Worm (Caenorhabditis elegans) whole organism, L4 larva: ENCODE measurements around the gene srh-16.

ENCODE experiments used
- D1046.2 ChIP-seq: fragments of 200-800 bp; sonication (Bioruptor generic); IDR thresholded peaks from 2 replicates; pipeline ENCODE4 v1.3.6; 2022; ENCODE audit warnings: missing genetic modification characterization, missing compliant biosample characterization
- R02D3.7 ChIP-seq: fragments of 150-350 bp; sonication (generic microtip); optimal IDR thresholded peaks from 3 replicates; lab custom pipeline; 2014; ENCODE audit warnings: missing biosample characterization, missing genetic modification characterization
- T20F7.1 ChIP-seq: fragments of 200-800 bp; sonication (Bioruptor generic); optimal IDR thresholded peaks from 2 replicates; lab custom pipeline; 2018; ENCODE audit warnings: mild to moderate bottlenecking, missing genetic modification characterization, missing compliant biosample characterization
- Y48G9A.11 ChIP-seq: fragments of 200-800 bp; sonication (Bioruptor generic); IDR thresholded peaks from 2 replicates; pipeline ENCODE4 v1.3.6; 2022; ENCODE audit warnings: missing genetic modification reagents, missing genetic modification characterization, missing compliant biosample characterization
- Y5F2A.4 ChIP-seq: fragments of 200-800 bp; sonication (Bioruptor generic); optimal IDR thresholded peaks from 2 replicates; lab custom pipeline; 2018; ENCODE audit warnings: mild to moderate bottlenecking, missing genetic modification characterization, missing compliant biosample characterization
- aly-2 ChIP-seq: sonication (generic microtip); optimal IDR thresholded peaks from 2 replicates; lab custom pipeline; 2018; ENCODE audit warnings: missing biosample characterization, missing genetic modification characterization
- ama-1 ChIP-seq: fragments of 150-350 bp; optimal IDR thresholded peaks from 2 replicates; lab custom pipeline; 2014; ENCODE audit warnings: inconsistent platforms, mixed read lengths
- arid-1 ChIP-seq: fragments of 200-800 bp; sonication (Bioruptor generic); conservative IDR thresholded peaks from 2 replicates; pipeline ENCODE4 v1.3.6; 2022; ENCODE audit warnings: missing genetic modification reagents, missing genetic modification characterization, missing compliant biosample characterization
- ceh-82 ChIP-seq: sonication (generic microtip); optimal IDR thresholded peaks from 2 replicates; lab custom pipeline; 2017; ENCODE audit warnings: missing biosample characterization, missing genetic modification characterization
- dpl-1 ChIP-seq: fragments of 150-350 bp; optimal IDR thresholded peaks from 2 replicates; lab custom pipeline; 2014; ENCODE audit warnings: missing biosample characterization, missing genetic modification reagents, missing genetic modification characterization
- duxl-1 ChIP-seq: sonication (generic microtip); optimal IDR thresholded peaks from 2 replicates; lab custom pipeline; 2016; ENCODE audit warnings: mild to moderate bottlenecking, missing genetic modification characterization, moderate library complexity, missing compliant biosample characterization; ENCODE audit not compliant: poor library complexity
- dve-1 ChIP-seq: sonication (generic microtip); optimal IDR thresholded peaks from 2 replicates; lab custom pipeline; 2017; ENCODE audit warnings: antibody characterized with exemption, mild to moderate bottlenecking, missing genetic modification characterization, missing compliant biosample characterization; ENCODE audit not compliant: insufficient read depth
- egl-43 ChIP-seq: fragments of 200-800 bp; sonication (Bioruptor generic); IDR thresholded peaks from 2 replicates; pipeline ENCODE4 v1.3.6; 2022; ENCODE audit warnings: missing genetic modification reagents, missing genetic modification characterization, missing compliant biosample characterization
- fkh-10 ChIP-seq: fragments of 150-350 bp; optimal IDR thresholded peaks from 2 replicates; lab custom pipeline; 2014; ENCODE audit warnings: missing biosample characterization, missing genetic modification reagents, missing genetic modification characterization
- gei-8 ChIP-seq: fragments of 200-800 bp; sonication (Bioruptor generic); optimal IDR thresholded peaks from 2 replicates; lab custom pipeline; 2018; ENCODE audit warnings: mild to moderate bottlenecking, missing genetic modification characterization, missing compliant biosample characterization
- hif-1 ChIP-seq, 2 experiments: sonication (generic microtip); optimal IDR thresholded peaks; 2 replicates each; lab custom pipeline; 2016 to 2017; ENCODE audit warnings: missing compliant biosample characterization in 2 of 2, missing genetic modification characterization in 2 of 2, missing genetic modification reagents in 2 of 2, missing genotype in 2 of 2, mild to moderate bottlenecking in 1 of 2
- hlh-11 ChIP-seq: fragments of 200-800 bp; sonication (Bioruptor generic); optimal IDR thresholded peaks from 2 replicates; lab custom pipeline; 2018; ENCODE audit warnings: mild to moderate bottlenecking, missing genetic modification characterization, missing compliant biosample characterization
- hlh-30 ChIP-seq: sonication (generic microtip); optimal IDR thresholded peaks from 2 replicates; lab custom pipeline; 2017; ENCODE audit warnings: antibody characterized with exemption, mild to moderate bottlenecking, missing genetic modification characterization, missing compliant biosample characterization; ENCODE audit not compliant: insufficient read depth
- hmg-1.1 ChIP-seq: fragments of 200-800 bp; sonication (Bioruptor generic); IDR thresholded peaks from 2 replicates; pipeline ENCODE4 v1.3.6; 2022; ENCODE audit warnings: missing genetic modification reagents, missing genetic modification characterization, missing compliant biosample characterization
- lim-7 ChIP-seq: fragments of 200-800 bp; sonication (Bioruptor generic); IDR thresholded peaks from 2 replicates; pipeline ENCODE4 v1.3.6; 2022; ENCODE audit warnings: missing genetic modification characterization, missing compliant biosample characterization
- lin-1 ChIP-seq: fragments of 200-800 bp; sonication (Bioruptor generic); IDR thresholded peaks from 2 replicates; pipeline ENCODE4 v1.3.6; 2022; ENCODE audit warnings: missing genetic modification reagents, missing genetic modification characterization, missing compliant biosample characterization
- lin-38 ChIP-seq: fragments of 200-800 bp; sonication (Bioruptor generic); IDR thresholded peaks from 2 replicates; pipeline ENCODE4 v1.3.6; 2022; ENCODE audit warnings: missing genetic modification reagents, missing genetic modification characterization, missing compliant biosample characterization
- lin-39 ChIP-seq: fragments of 150-350 bp; optimal IDR thresholded peaks from 2 replicates; lab custom pipeline; 2014; ENCODE audit warnings: missing biosample characterization, missing genetic modification reagents, missing genetic modification characterization
- lsy-2 ChIP-seq, 2 experiments: fragments of 150-350 bp in 1 of 2; sonication (generic microtip) in 1 of 2; optimal IDR thresholded peaks; 2 replicates each; lab custom pipeline; 2014 to 2017; ENCODE audit warnings: missing biosample characterization in 2 of 2, missing genetic modification characterization in 2 of 2
- madf-9 ChIP-seq: fragments of 200-800 bp; sonication (Bioruptor generic); conservative IDR thresholded peaks from 2 replicates; pipeline ENCODE4 v1.3.6; 2022; ENCODE audit warnings: missing genetic modification reagents, missing genetic modification characterization, missing compliant biosample characterization
- mdt-29 ChIP-seq: fragments of 200-800 bp; sonication (Bioruptor generic); IDR thresholded peaks from 2 replicates; pipeline ENCODE4 v1.3.6; 2022; ENCODE audit warnings: missing genetic modification reagents, missing genetic modification characterization, missing compliant biosample characterization
- mep-1 ChIP-seq: fragments of 150-350 bp; sonication (generic microtip); optimal IDR thresholded peaks from 3 replicates; lab custom pipeline; 2014; ENCODE audit warnings: missing biosample characterization, missing genetic modification characterization
- mes-2 ChIP-seq: sonication (generic microtip); optimal IDR thresholded peaks from 2 replicates; lab custom pipeline; 2016; ENCODE audit warnings: missing genotype, mild to moderate bottlenecking, missing genetic modification characterization, missing compliant biosample characterization; ENCODE audit not compliant: poor library complexity, severe bottlenecking
- nhr-102 ChIP-seq: sonication (generic microtip); optimal IDR thresholded peaks from 2 replicates; lab custom pipeline; 2016; ENCODE audit warnings: mild to moderate bottlenecking, missing genetic modification characterization, moderate library complexity, missing compliant biosample characterization
- nhr-11 ChIP-seq: fragments of 150-350 bp; optimal IDR thresholded peaks from 2 replicates; lab custom pipeline; 2014; ENCODE audit warnings: missing biosample characterization, missing genetic modification characterization
- nhr-237 ChIP-seq: sonication (generic microtip); optimal IDR thresholded peaks from 2 replicates; lab custom pipeline; 2017; ENCODE audit warnings: missing biosample characterization, missing genetic modification characterization
- nhr-25 ChIP-seq: sonication (generic microtip); optimal IDR thresholded peaks from 2 replicates; lab custom pipeline; 2017; ENCODE audit warnings: missing genetic modification characterization, mild to moderate bottlenecking, missing compliant biosample characterization, antibody characterized with exemption, moderate library complexity, borderline replicate concordance; ENCODE audit not compliant: insufficient read depth
- nhr-28 ChIP-seq: fragments of 150-350 bp; optimal IDR thresholded peaks from 2 replicates; lab custom pipeline; 2014; ENCODE audit warnings: missing biosample characterization, missing genetic modification characterization
- nhr-48 ChIP-seq: sonication (generic microtip); optimal IDR thresholded peaks from 2 replicates; lab custom pipeline; 2016; ENCODE audit warnings: mild to moderate bottlenecking, missing genetic modification characterization, missing compliant biosample characterization
- nhr-6 ChIP-seq: fragments of 150-350 bp; optimal IDR thresholded peaks from 2 replicates; lab custom pipeline; 2014; ENCODE audit warnings: missing biosample characterization, missing genetic modification characterization
- nhr-76 ChIP-seq: fragments of 150-350 bp; optimal IDR thresholded peaks from 2 replicates; lab custom pipeline; 2014; ENCODE audit warnings: missing biosample characterization, missing genetic modification characterization
- nhr-77 ChIP-seq: fragments of 150-350 bp; optimal IDR thresholded peaks from 2 replicates; lab custom pipeline; 2014; ENCODE audit warnings: missing biosample characterization, missing genetic modification characterization
- php-3 ChIP-seq: fragments of 200-800 bp; sonication (Bioruptor generic); IDR thresholded peaks from 2 replicates; pipeline ENCODE4 v1.3.6; 2022; ENCODE audit warnings: missing genetic modification reagents, missing genetic modification characterization, missing compliant biosample characterization
- pqm-1 ChIP-seq: sonication (generic microtip); optimal IDR thresholded peaks from 2 replicates; lab custom pipeline; 2017; ENCODE audit warnings: missing biosample characterization, missing genetic modification characterization
- rbr-2 ChIP-seq: sonication (generic microtip); optimal IDR thresholded peaks from 2 replicates; lab custom pipeline; 2016; ENCODE audit warnings: missing genotype, missing genetic modification characterization, missing compliant biosample characterization
- sdz-12 ChIP-seq: fragments of 200-800 bp; sonication (Bioruptor generic); optimal IDR thresholded peaks from 2 replicates; lab custom pipeline; 2018; ENCODE audit warnings: mild to moderate bottlenecking, missing genetic modification characterization, missing compliant biosample characterization
- spr-1 ChIP-seq: sonication (generic microtip); optimal IDR thresholded peaks from 2 replicates; lab custom pipeline; 2016; ENCODE audit warnings: mild to moderate bottlenecking, missing genetic modification characterization, missing compliant biosample characterization
- unc-130 ChIP-seq: sonication (generic microtip); optimal IDR thresholded peaks from 2 replicates; lab custom pipeline; 2016; ENCODE audit warnings: missing genetic modification reagents, missing genetic modification characterization, missing compliant biosample characterization
- unc-39 ChIP-seq: sonication (generic microtip); optimal IDR thresholded peaks from 2 replicates; lab custom pipeline; 2017; ENCODE audit warnings: missing biosample characterization, missing genetic modification characterization
- unc-62 ChIP-seq, 3 experiments: fragments of 150-350 bp in 1 of 3; sonication (generic microtip); optimal IDR thresholded peaks in 2 of 3; peaks in 1 of 3; 1 replicate in 1 of 3; 2 replicates in 2 of 3; lab custom pipeline; 2014 to 2017; ENCODE audit warnings: missing biosample characterization in 3 of 3, missing genetic modification characterization in 3 of 3, missing genetic modification reagents in 3 of 3, missing genotype in 1 of 3
- zfp-2 ChIP-seq: sonication (generic microtip); optimal IDR thresholded peaks from 2 replicates; lab custom pipeline; 2016; ENCODE audit warnings: mild to moderate bottlenecking, missing genetic modification characterization, missing compliant biosample characterization
- ztf-7 ChIP-seq: fragments of 150-350 bp; optimal IDR thresholded peaks from 2 replicates; lab custom pipeline; 2014; ENCODE audit warnings: missing biosample characterization, missing genetic modification characterization

The srh-16 gene

ce11 chrV:12317894-12318553 is 26.4 kb downstream of the srh-16 start, which contains the start of the genes R04F11.5 and R04F11.2:
Gene R04F11.5 (minus strand): TSS chrV:12318019.
Gene R04F11.2 (plus strand): TSS chrV:12318381.
- TF ChIP-seq spr-1 (tag; lab: Kevin White, UChicago) (peak; percentile 2), lim-7 (GFP tag; lab: Robert Waterston, UW) (no peak), Y48G9A.11 (GFP tag; lab: Robert Waterston, UW) (peak; percentile 100), fkh-10 (GFP tag; lab: Kevin White, UChicago) (peak; percentile 28), arid-1 (GFP tag; lab: Robert Waterston, UW) (0 out of 2 replicates have a peak, but pooled peaks have one; percentile 34), hif-1 (tag; optimal IDR thresholded peaks at IDR 0.05; lab: Kevin White, UChicago) (peak in 1 of 2 experiments; percentile 29), unc-62 (GFP tag; optimal IDR thresholded peaks at IDR 0.05 in 1 of 2; lab: Kevin White, UChicago) (peak in 1 of 2 experiments; percentile 92), unc-62 (tag; optimal IDR thresholded peaks at IDR 0.05; lab: Kevin White, UChicago) (no peak), nhr-76 (tag; lab: Kevin White, UChicago) (no peak), ztf-7 (tag; lab: Kevin White, UChicago) (peak; percentile 19), D1046.2 (GFP tag; lab: Robert Waterston, UW) (peak; percentile 99), lsy-2 (tag; optimal IDR thresholded peaks at IDR 0.05; lab: Kevin White, UChicago) (peak; percentile 94 to 99), unc-39 (tag; lab: Kevin White, UChicago) (no peak), nhr-28 (tag; lab: Kevin White, UChicago) (peak; percentile 41), nhr-77 (tag; lab: Kevin White, UChicago) (peak; percentile 70), dve-1 (tag; lab: Kevin White, UChicago) (peak; percentile 81), hlh-11 (peak; percentile 69), hmg-1.1 (GFP tag; lab: Robert Waterston, UW) (peak; percentile 49; the same call in 1 of the 2 replicates), rbr-2 (peak; percentile 65), lin-38 (GFP tag; lab: Robert Waterston, UW) (peak; percentile 70), mes-2 (tag; lab: Kevin White, UChicago) (peak; percentile 85), mep-1 (peak; percentile 84), zfp-2 (tag; lab: Kevin White, UChicago) (no peak), unc-130 (peak; percentile 60), ceh-82 (tag; lab: Kevin White, UChicago) (no peak), dpl-1 (GFP tag; lab: Kevin White, UChicago) (peak; percentile 86), hlh-30 (tag; lab: Kevin White, UChicago) (peak; percentile 67), ama-1 (peak; percentile 40), aly-2 (tag; lab: Kevin White, UChicago) (no peak), lin-1 (no peak), T20F7.1 (GFP tag; lab: Kevin White, UChicago) (peak; percentile 98), pqm-1 (tag; lab: Kevin White, UChicago) (no peak), nhr-11 (tag; lab: Kevin White, UChicago) (peak; percentile 47), nhr-237 (tag; lab: Kevin White, UChicago) (no peak), nhr-25 (tag; lab: Kevin White, UChicago) (peak; percentile 2), nhr-6 (tag; lab: Kevin White, UChicago) (peak; percentile 99)

DNA sequence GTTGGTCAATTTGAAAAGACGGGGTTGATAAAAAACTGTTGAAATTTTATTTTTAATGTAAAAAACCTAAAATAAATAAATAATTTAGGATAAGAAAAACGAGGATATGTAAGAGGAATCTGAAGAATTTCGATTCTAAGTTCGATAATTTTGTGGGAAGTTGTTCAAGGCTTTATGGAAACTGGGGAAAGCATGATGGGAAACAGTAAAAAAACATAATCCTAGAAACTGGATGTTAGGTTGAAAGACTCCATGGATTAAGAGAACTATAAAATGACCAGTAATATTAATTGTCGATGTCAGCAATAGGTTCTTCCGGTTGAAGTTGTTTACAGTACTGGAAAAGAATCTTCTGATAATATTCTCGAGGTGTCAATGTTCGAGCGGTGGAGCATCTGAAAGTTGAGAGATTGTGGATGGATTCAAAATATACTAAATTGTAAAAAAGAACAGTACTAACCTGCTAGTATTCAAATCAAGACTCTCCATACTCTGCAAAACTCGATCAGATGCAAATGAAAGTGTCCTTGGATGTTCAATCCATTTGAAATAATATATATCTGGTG is 28.7 kb downstream of the srh-16 start:
- TF ChIP-seq unc-130 (no peak), arid-1 (GFP tag; lab: Robert Waterston, UW) (peak; percentile 32), gei-8 (GFP tag; lab: Kevin White, UChicago) (peak; percentile 20), R02D3.7 (no peak), Y5F2A.4 (no peak), nhr-102 (tag; lab: Kevin White, UChicago) (peak; percentile 45), nhr-77 (tag; lab: Kevin White, UChicago) (no peak), egl-43 (GFP tag; lab: Robert Waterston, UW) (no peak), php-3 (no peak), ama-1 (no peak), lin-39 (tag; lab: Kevin White, UChicago) (no peak), nhr-48 (tag; lab: Kevin White, UChicago) (no peak), lin-38 (GFP tag; lab: Robert Waterston, UW) (0 out of 2 replicates have a peak, but pooled peaks have one; percentile 31), mdt-29 (GFP tag; lab: Robert Waterston, UW) (no peak), duxl-1 (peak; percentile 64), mes-2 (tag; lab: Kevin White, UChicago) (peak; percentile 22), sdz-12 (GFP tag; lab: Kevin White, UChicago) (peak; percentile 10), madf-9 (no peak)
